Fruit fly (Drosophila melanogaster): ENCODE measurements around the gene Mob2.

Gene Mob2

dm6 chr3L:11561946-11562760 is at the start of gene Mob2, which contains the start of gene CG7394 (continued):
- peak; percentile 81 for TF ChIP-seq HLH54F (GFP tag; optimal IDR thresholded peaks at IDR 0.05)
- peak; percentile 67 for TF ChIP-seq CG11723 (GFP tag; optimal IDR thresholded peaks at IDR 0.05)
- peak in 1 of 2 experiments; percentile 64 for TF ChIP-seq insv (GFP tag; optimal IDR thresholded peaks at IDR 0.05)
- peak; percentile 96 for TF ChIP-seq CG9932 (GFP tag; IDR thresholded peaks at IDR 0.05)
- peak; percentile 86; the same call in 2 of the 3 replicates for TF ChIP-seq CG11093 (GFP tag; IDR thresholded peaks at IDR 0.05)
- peak; percentile 59 for TF ChIP-seq da (GFP tag; optimal IDR thresholded peaks at IDR 0.05)
- TF ChIP-seq Pdp1 (GFP tag; optimal IDR thresholded peaks at IDR 0.05): peak; percentile 61 to 91
- no peak for TF ChIP-seq CG10565 (GFP tag; optimal IDR thresholded peaks at IDR 0.05)
- peak; percentile 75 for TF ChIP-seq CG7987 (GFP tag; optimal IDR thresholded peaks at IDR 0.05)
- TF ChIP-seq Neu2 (GFP tag; optimal IDR thresholded peaks at IDR 0.05; ENCODE audit: borderline replicate concordance): peak; percentile 60
- peak; percentile 83 for TF ChIP-seq dmrt99B (tag; optimal IDR thresholded peaks at IDR 0.05)
- peak; percentile 73 for TF ChIP-seq CG5180 (GFP tag; optimal IDR thresholded peaks at IDR 0.05)
- peak; percentile 81 for TF ChIP-seq CG13624 (GFP tag; optimal IDR thresholded peaks at IDR 0.05)
- TF ChIP-seq hb (GFP tag; IDR thresholded peaks at IDR 0.05; ENCODE audit: partially characterized antibody): peak; percentile 60; the same call in 2 of the 3 replicates
- peak; percentile 80 for TF ChIP-seq Fer1 (GFP tag; optimal IDR thresholded peaks at IDR 0.05)
- TF ChIP-seq bowl (GFP tag; IDR thresholded peaks at IDR 0.05): peak; percentile 80
- TF ChIP-seq CG11695 (GFP tag; IDR thresholded peaks at IDR 0.05): peak; percentile 91
- TF ChIP-seq pros (GFP tag; optimal IDR thresholded peaks at IDR 0.05): no peak
- TF ChIP-seq CHES-1-like (GFP tag; optimal IDR thresholded peaks at IDR 0.05): peak; percentile 88
- TF ChIP-seq cg (GFP tag; optimal IDR thresholded peaks at IDR 0.05): peak; percentile 91
- TF ChIP-seq ftz-f1 (GFP tag; optimal IDR thresholded peaks at IDR 0.05): no peak
- TF ChIP-seq Rx (GFP tag; IDR thresholded peaks at IDR 0.05): peak; percentile 78
- no peak for TF ChIP-seq zf30C (GFP tag; optimal IDR thresholded peaks at IDR 0.05)
- TF ChIP-seq CG15601 (tag; optimal IDR thresholded peaks at IDR 0.05): peak; percentile 83
- peak; percentile 92 for TF ChIP-seq CG2678 (tag; optimal IDR thresholded peaks at IDR 0.05)
- TF ChIP-seq fd96Cb (tag; optimal IDR thresholded peaks at IDR 0.05): peak; percentile 87
- no peak; the same call in 1 of the 2 replicates for TF ChIP-seq dan (GFP tag; IDR thresholded peaks at IDR 0.05)
- TF ChIP-seq Rfx (GFP tag; IDR thresholded peaks at IDR 0.05): peak; percentile 94
- TF ChIP-seq CG9609 (GFP tag; optimal IDR thresholded peaks at IDR 0.05): peak; percentile 75
- TF ChIP-seq Kr (GFP tag; optimal IDR thresholded peaks at IDR 0.05): no peak
- TF ChIP-seq nerfin-1 (tag; optimal IDR thresholded peaks at IDR 0.05): peak; percentile 73
- peak; percentile 93 for TF ChIP-seq CG9727 (GFP tag; optimal IDR thresholded peaks at IDR 0.05)
- peak; percentile 92 for TF ChIP-seq Hr3 (GFP tag; optimal IDR thresholded peaks at IDR 0.05)
- no peak for TF ChIP-seq ab (GFP tag; optimal IDR thresholded peaks at IDR 0.05)
- TF ChIP-seq CG34422 (GFP tag; IDR thresholded peaks at IDR 0.05): peak; percentile 81
- TF ChIP-seq p53 (GFP tag; optimal IDR thresholded peaks at IDR 0.05): peak; percentile 20
- TF ChIP-seq grn (GFP tag; optimal IDR thresholded peaks at IDR 0.05): peak; percentile 61
- TF ChIP-seq D19B (GFP tag; optimal IDR thresholded peaks at IDR 0.05): peak; percentile 27
- peak; percentile 51; the same call in 1 of the 3 replicates for TF ChIP-seq sr (GFP tag; IDR thresholded peaks at IDR 0.05)
- TF ChIP-seq CoRest (tag; optimal IDR thresholded peaks at IDR 0.05): peak; percentile 92
- peak; percentile 12 for TF ChIP-seq CG15479 (GFP tag; optimal IDR thresholded peaks at IDR 0.05)
- peak; percentile 73 for TF ChIP-seq Dad (GFP tag; optimal IDR thresholded peaks at IDR 0.05)
- TF ChIP-seq Hr78 (GFP tag; optimal IDR thresholded peaks at IDR 0.05): peak in 1 of 2 experiments; percentile 40
- peak; percentile 93 for TF ChIP-seq Hsf (GFP tag; optimal IDR thresholded peaks at IDR 0.05)
- peak; percentile 84 for TF ChIP-seq CG31441 (GFP tag; IDR thresholded peaks at IDR 0.05)
- TF ChIP-seq bab2 (GFP tag; optimal IDR thresholded peaks at IDR 0.05): peak; percentile 88
- peak; percentile 61 for TF ChIP-seq CG3995 (GFP tag; optimal IDR thresholded peaks at IDR 0.05)

Data from whole organism, embryonic.